Fruit fly (Drosophila melanogaster): ENCODE results near the gene CG8209.

DNA sequence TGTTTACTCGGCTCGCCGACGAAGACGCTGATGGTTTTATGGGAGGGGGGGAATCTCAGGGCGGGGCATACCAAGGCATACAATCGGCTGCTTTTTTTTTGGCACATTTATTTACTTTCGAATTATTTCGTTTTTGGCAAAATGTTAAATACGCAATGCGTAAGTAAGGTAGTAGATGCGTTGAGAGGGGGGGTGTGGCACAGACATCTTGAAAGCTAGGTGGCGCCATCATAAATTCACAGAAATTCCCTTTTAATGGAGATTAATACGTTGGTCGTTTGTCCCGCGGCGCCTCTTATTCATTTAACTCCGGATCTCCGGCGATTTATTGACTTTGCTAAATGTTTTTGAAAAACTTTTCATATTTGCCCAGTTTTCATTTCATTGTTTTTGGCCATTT is 34.7 kb upstream of the CG8209 start:
- TF ChIP-seq Sin3A (optimal IDR thresholded peaks at IDR 0.05) (no peak), luna (GFP tag; optimal IDR thresholded peaks at IDR 0.05) (no peak), da (GFP tag; optimal IDR thresholded peaks at IDR 0.05) (no peak), CG42726 (GFP tag; IDR thresholded peaks at IDR 0.05; ENCODE audit: partially characterized antibody) (no peak), Stat92E (GFP tag; optimal IDR thresholded peaks at IDR 0.05) (no peak), run (tag; optimal IDR thresholded peaks at IDR 0.05) (no peak), CG7928 (GFP tag; optimal IDR thresholded peaks at IDR 0.05) (no peak), tna (GFP tag; IDR thresholded peaks at IDR 0.05; ENCODE audit: partially characterized antibody) (no peak), br (optimal IDR thresholded peaks at IDR 0.05) (no peak), Rfx (GFP tag; IDR thresholded peaks at IDR 0.05) (no peak), fd96Cb (tag; optimal IDR thresholded peaks at IDR 0.05) (no peak)
